Fruit fly (Drosophila melanogaster) whole organism, embryonic: ENCODE measurements around the gene scu.
A peak's percentile ranks its signal among the peaks of the same experiment; 100 is the strongest.

ENCODE experiments used
- Asciz ChIP-seq: fragments of 200-800 bp; sonication (Bioruptor generic); optimal IDR thresholded peaks from 2 replicates; lab custom pipeline; 2017; ENCODE audit warnings: missing biosample characterization, mild to moderate bottlenecking, missing genetic modification characterization, missing genetic modification reagents
- CG10147 ChIP-seq: fragments of 200-800 bp; sonication (Bioruptor generic); optimal IDR thresholded peaks from 2 replicates; lab custom pipeline; 2019; ENCODE audit warnings: missing biosample characterization, mild to moderate bottlenecking, missing genetic modification characterization, moderate library complexity
- CG10274 ChIP-seq: fragments of 200-800 bp; sonication (Bioruptor generic); optimal IDR thresholded peaks from 3 replicates; lab custom pipeline; 2017; ENCODE audit warnings: missing biosample characterization, mild to moderate bottlenecking, missing genetic modification characterization
- CG10431 ChIP-seq: fragments of 200-800 bp; sonication (Bioruptor generic); optimal IDR thresholded peaks from 3 replicates; lab custom pipeline; 2018; ENCODE audit warnings: missing biosample characterization, mild to moderate bottlenecking, missing genetic modification characterization
- CG11504 ChIP-seq: fragments of 200-800 bp; sonication (Bioruptor generic); optimal IDR thresholded peaks from 3 replicates; lab custom pipeline; 2019; ENCODE audit warnings: missing biosample characterization, mild to moderate bottlenecking, missing genetic modification characterization, moderate library complexity
- CG11560 ChIP-seq: fragments of 200-800 bp; sonication (Bioruptor generic); IDR thresholded peaks from 3 replicates; pipeline ENCODE4 v1.3.6; 2022; ENCODE audit warnings: missing biosample characterization, missing genetic modification characterization
- CG12299 ChIP-seq: fragments of 200-800 bp; sonication (Bioruptor generic); optimal IDR thresholded peaks from 2 replicates; lab custom pipeline; 2018; ENCODE audit warnings: missing biosample characterization, mild to moderate bottlenecking, missing genetic modification characterization
- CG12744 ChIP-seq: fragments of 200-800 bp; sonication (Bioruptor generic); optimal IDR thresholded peaks from 2 replicates; lab custom pipeline; 2016; ENCODE audit warnings: missing biosample characterization, missing genetic modification characterization
- CG12769 ChIP-seq: fragments of 200-800 bp; sonication (Bioruptor generic); optimal IDR thresholded peaks from 2 replicates; lab custom pipeline; 2019; ENCODE audit warnings: missing biosample characterization, mild to moderate bottlenecking, missing genetic modification characterization, moderate library complexity
- CG13296 ChIP-seq: fragments of 200-800 bp; sonication (Bioruptor generic); optimal IDR thresholded peaks from 3 replicates; lab custom pipeline; 2018; ENCODE audit warnings: missing biosample characterization, mild to moderate bottlenecking, missing genetic modification characterization
- CG13894 ChIP-seq: fragments of 200-800 bp; sonication (Bioruptor generic); optimal IDR thresholded peaks from 3 replicates; lab custom pipeline; 2018; ENCODE audit warnings: missing biosample characterization, mild to moderate bottlenecking, missing genetic modification characterization, moderate library complexity
- CG15269 ChIP-seq: fragments of 200-800 bp; sonication (Bioruptor generic); optimal IDR thresholded peaks from 2 replicates; lab custom pipeline; 2018; ENCODE audit warnings: missing biosample characterization, mild to moderate bottlenecking, missing genetic modification characterization, moderate library complexity
- CG1603 ChIP-seq: fragments of 200-800 bp; sonication (Bioruptor generic); optimal IDR thresholded peaks from 2 replicates; lab custom pipeline; 2019; ENCODE audit warnings: missing biosample characterization, mild to moderate bottlenecking, missing genetic modification characterization, moderate library complexity
- CG18599 ChIP-seq: fragments of 200-800 bp; sonication (Bioruptor generic); optimal IDR thresholded peaks from 3 replicates; lab custom pipeline; 2017; ENCODE audit warnings: missing biosample characterization, missing genetic modification characterization, mild to moderate bottlenecking, moderate library complexity, missing genetic modification reagents
- CG2678 ChIP-seq: fragments of 200-800 bp; sonication (Bioruptor generic); optimal IDR thresholded peaks from 3 replicates; lab custom pipeline; 2019; ENCODE audit warnings: missing biosample characterization, mild to moderate bottlenecking, missing genetic modification characterization, moderate library complexity
- CG30403 ChIP-seq: fragments of 200-800 bp; sonication (Bioruptor generic); optimal IDR thresholded peaks from 3 replicates; lab custom pipeline; 2016; ENCODE audit warnings: missing biosample characterization, missing genetic modification characterization
- CG32772 ChIP-seq: fragments of 200-800 bp; sonication (Bioruptor generic); IDR thresholded peaks from 2 replicates; pipeline ENCODE4 v1.3.6; 2022; ENCODE audit warnings: missing biosample characterization, missing genetic modification characterization
- CG4707 ChIP-seq: fragments of 200-800 bp; sonication (Bioruptor generic); optimal IDR thresholded peaks from 2 replicates; lab custom pipeline; 2018; ENCODE audit warnings: missing biosample characterization, mild to moderate bottlenecking, missing genetic modification characterization, moderate library complexity
- CG5180 ChIP-seq: fragments of 200-800 bp; sonication (Bioruptor generic); optimal IDR thresholded peaks from 3 replicates; lab custom pipeline; 2017; ENCODE audit warnings: missing biosample characterization, missing genetic modification characterization, mild to moderate bottlenecking, moderate library complexity, missing genetic modification reagents
- CG6813 ChIP-seq: fragments of 200-800 bp; sonication (Bioruptor generic); optimal IDR thresholded peaks from 2 replicates; lab custom pipeline; 2017; ENCODE audit warnings: missing biosample characterization, missing genetic modification characterization, mild to moderate bottlenecking, moderate library complexity, missing genetic modification reagents
- HHEX ChIP-seq: fragments of 200-800 bp; sonication (Bioruptor generic); optimal IDR thresholded peaks from 3 replicates; lab custom pipeline; 2017; ENCODE audit warnings: missing biosample characterization, mild to moderate bottlenecking, missing genetic modification characterization, missing genetic modification reagents
- Hr78 ChIP-seq, 2 experiments: fragments of 200-800 bp in 1 of 2; fragments of >200 bp in 1 of 2; sonication (Bioruptor generic) in 1 of 2; optimal IDR thresholded peaks; 2 replicates each; lab custom pipeline; 2017 to 2019; ENCODE audit warnings: missing biosample characterization in 2 of 2, missing genetic modification characterization in 2 of 2, mild to moderate bottlenecking in 1 of 2, moderate library complexity in 1 of 2
- Lim3 ChIP-seq: fragments of 200-800 bp; sonication (Bioruptor generic); IDR thresholded peaks from 2 replicates; pipeline ENCODE4 v1.3.6; 2022; ENCODE audit warnings: missing biosample characterization, missing genetic modification characterization
- Mad ChIP-seq: fragments of 200-800 bp; sonication (Bioruptor generic); optimal IDR thresholded peaks from 2 replicates; lab custom pipeline; 2016; ENCODE audit warnings: missing biosample characterization, missing genetic modification characterization
- Med ChIP-seq: fragments of 200-800 bp; sonication (Bioruptor generic); peaks from one replicate; lab custom pipeline; 2016; ENCODE audit warnings: missing biosample characterization, missing genetic modification characterization, mild to moderate bottlenecking, inconsistent platforms, moderate library complexity
- Pdp1 ChIP-seq, 2 experiments: fragments of 200-800 bp; sonication (Bioruptor generic); optimal IDR thresholded peaks; 3 replicates each; lab custom pipeline; 2016; ENCODE audit warnings: missing biosample characterization in 2 of 2, missing genetic modification characterization in 2 of 2, mild to moderate bottlenecking in 1 of 2, moderate library complexity in 1 of 2
- Ptx1 ChIP-seq: fragments of 200-800 bp; sonication (Bioruptor generic); IDR thresholded peaks from 2 replicates; pipeline ENCODE4 v1.3.6; 2022; ENCODE audit warnings: missing biosample characterization, missing genetic modification characterization
- Rfx ChIP-seq: fragments of 200-800 bp; sonication (Bioruptor generic); IDR thresholded peaks from 2 replicates; pipeline ENCODE4 v1.3.6; 2022; ENCODE audit warnings: missing biosample characterization, missing genetic modification characterization
- Sox100B ChIP-seq: fragments of 200-800 bp; sonication (Bioruptor generic); optimal IDR thresholded peaks from 3 replicates; lab custom pipeline; 2018; ENCODE audit warnings: missing biosample characterization, mild to moderate bottlenecking, missing genetic modification characterization
- Xrp1 ChIP-seq: fragments of 200-800 bp; sonication (Bioruptor generic); IDR thresholded peaks from 2 replicates; pipeline ENCODE4 v1.3.6; 2022; ENCODE audit warnings: missing biosample characterization, missing genetic modification characterization
- ara ChIP-seq: fragments of 200-800 bp; sonication (Bioruptor generic); IDR thresholded peaks from 2 replicates; pipeline ENCODE4 v1.3.6; 2022; ENCODE audit warnings: missing biosample characterization, missing genetic modification characterization
- bsh ChIP-seq, 2 experiments: fragments of 200-800 bp; sonication (Bioruptor generic); optimal IDR thresholded peaks; 2 replicates each; lab custom pipeline; 2017 to 2018; ENCODE audit warnings: mild to moderate bottlenecking in 2 of 2, missing biosample characterization in 2 of 2, missing genetic modification characterization in 2 of 2, moderate library complexity in 1 of 2
- chinmo ChIP-seq: fragments of 200-800 bp; sonication (Bioruptor generic); IDR thresholded peaks from 4 replicates; pipeline ENCODE4 v1.3.6; 2022; ENCODE audit warnings: missing biosample characterization, missing genetic modification characterization; ENCODE audit not compliant: partially characterized antibody
- danr ChIP-seq: fragments of 200-800 bp; sonication (Bioruptor generic); IDR thresholded peaks from 2 replicates; pipeline ENCODE4 v1.3.6; 2022; ENCODE audit warnings: missing biosample characterization, missing genetic modification characterization
- exex ChIP-seq: fragments of 200-800 bp; sonication (Bioruptor generic); optimal IDR thresholded peaks from 4 replicates; lab custom pipeline; 2018; ENCODE audit warnings: missing biosample characterization, mild to moderate bottlenecking, missing genetic modification characterization, moderate library complexity
- fd3F ChIP-seq: fragments of 200-800 bp; sonication (Bioruptor generic); optimal IDR thresholded peaks from 2 replicates; lab custom pipeline; 2018; ENCODE audit warnings: missing biosample characterization, mild to moderate bottlenecking, missing genetic modification characterization, moderate library complexity
- grn ChIP-seq: fragments of 200-800 bp; sonication (Bioruptor generic); optimal IDR thresholded peaks from 3 replicates; lab custom pipeline; 2017; ENCODE audit warnings: missing biosample characterization, missing genetic modification characterization
- gsb ChIP-seq: fragments of 200-800 bp; sonication (Bioruptor generic); IDR thresholded peaks from 2 replicates; pipeline ENCODE4 v1.3.6; 2022; ENCODE audit warnings: missing biosample characterization, missing genetic modification characterization
- h ChIP-seq: fragments of >200 bp; optimal IDR thresholded peaks from 2 replicates; lab custom pipeline; 2017
- hkb ChIP-seq, 2 experiments: fragments of 200-800 bp in 1 of 2; fragments of >200 bp in 1 of 2; sonication (Bioruptor generic) in 1 of 2; IDR thresholded peaks in 1 of 2; optimal IDR thresholded peaks in 1 of 2; 2 replicates each; pipeline versions ENCODE4 v1.3.6 to Lab custom; 2017 to 2022; ENCODE audit warnings: missing biosample characterization in 1 of 2, missing genetic modification characterization in 1 of 2
- lab ChIP-seq: fragments of 200-800 bp; sonication (Bioruptor generic); optimal IDR thresholded peaks from 3 replicates; lab custom pipeline; 2017; ENCODE audit warnings: missing biosample characterization, missing genetic modification characterization, mild to moderate bottlenecking, moderate library complexity, missing genetic modification reagents
- mirr ChIP-seq: fragments of 200-800 bp; sonication (Bioruptor generic); optimal IDR thresholded peaks from 3 replicates; lab custom pipeline; 2018; ENCODE audit warnings: missing biosample characterization, mild to moderate bottlenecking, missing genetic modification characterization
- nmo ChIP-seq: fragments of 200-800 bp; sonication (Bioruptor generic); optimal IDR thresholded peaks from 2 replicates; lab custom pipeline; 2018; ENCODE audit warnings: missing biosample characterization, mild to moderate bottlenecking, missing genetic modification characterization, moderate library complexity
- otp ChIP-seq: fragments of 200-800 bp; sonication (Bioruptor generic); IDR thresholded peaks from 3 replicates; pipeline ENCODE4, ENCODE4 v1.3.6; 2022; ENCODE audit warnings: missing biosample characterization, missing genetic modification characterization
- schlank ChIP-seq: fragments of 200-800 bp; sonication (Bioruptor generic); optimal IDR thresholded peaks from 2 replicates; lab custom pipeline; 2018; ENCODE audit warnings: missing biosample characterization, mild to moderate bottlenecking, missing genetic modification characterization
- vnd ChIP-seq: fragments of 200-800 bp; sonication (Bioruptor generic); IDR thresholded peaks from 3 replicates; pipeline ENCODE4 v1.3.6; 2022; ENCODE audit warnings: missing biosample characterization, missing genetic modification characterization; ENCODE audit not compliant: partially characterized antibody
- yki ChIP-seq: fragments of >200 bp; optimal IDR thresholded peaks from 3 replicates; lab custom pipeline; 2018

The scu gene

DNA sequence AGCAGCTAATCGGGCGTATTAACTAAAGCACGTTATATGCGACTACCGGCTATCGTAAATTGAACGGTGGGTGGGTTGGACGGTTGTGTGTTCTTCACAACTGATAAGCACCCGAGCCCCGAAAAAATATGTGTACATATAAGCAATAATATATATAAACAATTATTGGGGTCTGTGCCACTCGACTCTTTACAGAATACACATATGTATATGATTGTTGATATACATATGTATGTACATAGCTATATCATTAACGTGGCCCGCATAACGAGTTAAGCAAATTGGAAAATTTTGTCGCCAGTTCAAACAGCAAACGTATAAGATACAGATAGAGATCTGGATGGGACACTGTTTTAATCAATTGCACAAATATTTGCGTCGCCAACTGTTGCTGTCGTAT is 8.4 kb upstream of the scu start (continued):
- TF ChIP-seq CG5180 = peak; percentile 8
- TF ChIP-seq schlank = peak; percentile 28
- TF ChIP-seq hkb (optimal IDR thresholded peaks at IDR 0.05; lab: Kevin White, UChicago) = no peak
- 0 out of 2 replicates have a peak, but pooled peaks have one; percentile 40 for TF ChIP-seq hkb (GFP tag; IDR thresholded peaks at IDR 0.05; lab: Robert Waterston, UW)
- peak; percentile 80 for TF ChIP-seq CG13296 (GFP tag; lab: Kevin White, UChicago)
- no peak for TF ChIP-seq danr
- no peak for TF ChIP-seq yki (lab: Kevin White, UChicago)
- no peak for TF ChIP-seq Ptx1
- no peak for TF ChIP-seq CG11504 (tag; lab: Kevin White, UChicago)
- peak; percentile 51 for TF ChIP-seq Asciz
- peak; percentile 56 for TF ChIP-seq HHEX (GFP tag; lab: Kevin White, UChicago)
- TF ChIP-seq fd3F (GFP tag; lab: Kevin White, UChicago) = peak; percentile 34
- TF ChIP-seq h = no peak
- no peak for TF ChIP-seq CG13894 (tag; lab: Kevin White, UChicago)
- peak; percentile 84 for TF ChIP-seq mirr (GFP tag; lab: Kevin White, UChicago)
- no peak; the same call in 1 of the 2 replicates for TF ChIP-seq Rfx (GFP tag; lab: Robert Waterston, UW)
- TF ChIP-seq CG12299 = peak; percentile 67

DNA sequence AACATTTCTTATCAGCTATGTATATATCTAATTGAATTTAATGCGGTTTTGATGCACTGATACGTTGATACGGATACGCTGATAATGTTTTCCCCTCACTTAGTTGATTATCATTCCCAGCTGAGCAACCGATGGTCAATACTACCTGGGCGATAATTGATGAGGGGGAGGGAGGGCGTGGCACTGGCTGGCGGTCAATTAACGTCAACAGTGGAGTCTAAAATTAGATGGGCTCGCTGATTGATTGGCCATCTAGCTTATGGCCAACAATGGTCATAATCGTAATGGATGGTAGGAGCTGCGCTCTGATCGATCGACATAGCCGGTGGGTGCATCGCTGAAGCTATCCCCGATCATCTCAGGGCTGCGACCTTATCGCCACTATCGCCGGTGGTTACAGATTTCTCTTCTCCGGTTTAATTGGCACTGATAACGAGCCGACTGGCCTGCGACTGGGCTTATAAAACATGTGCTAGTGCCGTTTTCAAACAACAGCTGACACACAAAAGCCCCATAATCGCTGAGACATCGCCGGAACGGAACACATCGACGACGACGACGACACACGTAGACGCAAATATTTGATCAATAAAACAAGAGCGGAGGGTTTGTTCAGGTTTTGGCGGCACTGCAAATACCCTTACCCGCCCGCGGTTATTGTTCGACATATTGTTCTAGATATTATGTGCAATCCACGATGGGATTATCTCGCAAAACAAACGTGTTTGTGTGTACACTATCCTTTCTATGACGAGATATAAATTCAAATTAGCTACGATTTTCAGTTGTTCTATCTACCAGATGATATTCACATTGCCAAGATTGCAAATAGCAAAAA is 7.3 kb upstream of the scu start:
- TF ChIP-seq CG30403 (GFP tag; lab: Kevin White, UChicago) (no peak), Xrp1 (GFP tag; lab: Robert Waterston, UW) (0 out of 2 replicates have a peak, but pooled peaks have one; percentile 19), Med (GFP tag; lab: Kevin White, UChicago) (peak; percentile 54), grn (GFP tag; lab: Kevin White, UChicago) (peak; percentile 29), CG1603 (tag; lab: Kevin White, UChicago) (peak; percentile 21), ara (peak; percentile 35; the same call in 1 of the 2 replicates), Sox100B (GFP tag; lab: Kevin White, UChicago) (no peak), Pdp1 (GFP tag; optimal IDR thresholded peaks at IDR 0.05; lab: Kevin White, UChicago) (peak in 1 of 2 experiments; percentile 21), lab (GFP tag; lab: Kevin White, UChicago) (peak; percentile 73), CG10274 (GFP tag; lab: Kevin White, UChicago) (peak; percentile 28), nmo (GFP tag; lab: Kevin White, UChicago) (no peak), Mad (GFP tag; lab: Kevin White, UChicago) (no peak), CG18599 (GFP tag; lab: Kevin White, UChicago) (peak; percentile 30), CG11560 (tag; lab: Robert Waterston, UW) (no peak), otp (GFP tag; lab: Robert Waterston, UW) (peak; percentile 59; the same call in 2 of the 3 replicates), exex (tag; lab: Kevin White, UChicago) (peak; percentile 58), CG2678 (tag; lab: Kevin White, UChicago) (peak; percentile 3), CG32772 (GFP tag; lab: Robert Waterston, UW) (no peak), Hr78 (GFP tag; optimal IDR thresholded peaks at IDR 0.05; lab: Kevin White, UChicago) (no peak), chinmo (0 out of 4 replicates have a peak, but pooled peaks have one; percentile 63), CG12744 (GFP tag; lab: Kevin White, UChicago) (no peak), CG15269 (tag; lab: Kevin White, UChicago) (peak; percentile 44), CG4707 (no peak), CG6813 (GFP tag; lab: Kevin White, UChicago) (peak; percentile 26), bsh (GFP tag; optimal IDR thresholded peaks at IDR 0.05; lab: Kevin White, UChicago) (peak in 1 of 2 experiments; percentile 3), CG12769 (tag; lab: Kevin White, UChicago) (peak; percentile 25), gsb (no peak), Lim3 (GFP tag; lab: Robert Waterston, UW) (no peak), vnd (GFP tag; lab: Robert Waterston, UW) (no peak), CG10431 (no peak), CG10147 (no peak)
